Fruit fly (Drosophila melanogaster) whole organism, embryonic: Measurements from ENCODE around the gene Tbcd.

ENCODE experiments used
- CG1024 ChIP-seq: fragments of 200-800 bp; sonication (Bioruptor generic); IDR thresholded peaks from 2 replicates; pipeline ENCODE4 v1.3.6; 2022; ENCODE audit warnings: missing biosample characterization, missing genetic modification characterization
- CG10431 ChIP-seq: fragments of 200-800 bp; sonication (Bioruptor generic); optimal IDR thresholded peaks from 3 replicates; lab custom pipeline; 2018; ENCODE audit warnings: missing biosample characterization, mild to moderate bottlenecking, missing genetic modification characterization
- CG11398 ChIP-seq: fragments of 200-800 bp; sonication (Bioruptor generic); optimal IDR thresholded peaks from 2 replicates; lab custom pipeline; 2016; ENCODE audit warnings: missing biosample characterization, missing genetic modification characterization
- CG12299 ChIP-seq: fragments of 200-800 bp; sonication (Bioruptor generic); optimal IDR thresholded peaks from 2 replicates; lab custom pipeline; 2018; ENCODE audit warnings: missing biosample characterization, mild to moderate bottlenecking, missing genetic modification characterization
- CG12769 ChIP-seq: fragments of 200-800 bp; sonication (Bioruptor generic); optimal IDR thresholded peaks from 2 replicates; lab custom pipeline; 2019; ENCODE audit warnings: missing biosample characterization, mild to moderate bottlenecking, missing genetic modification characterization, moderate library complexity
- CG13424 ChIP-seq: fragments of 200-800 bp; sonication (Bioruptor generic); optimal IDR thresholded peaks from 2 replicates; lab custom pipeline; 2019; ENCODE audit warnings: missing biosample characterization, mild to moderate bottlenecking, missing genetic modification characterization, moderate library complexity
- CG13624 ChIP-seq: fragments of 200-800 bp; sonication (Bioruptor generic); optimal IDR thresholded peaks from 2 replicates; lab custom pipeline; 2016; ENCODE audit warnings: missing biosample characterization, missing genetic modification characterization
- CG17912 ChIP-seq: fragments of 200-800 bp; sonication (Bioruptor generic); optimal IDR thresholded peaks from 2 replicates; lab custom pipeline; 2018; ENCODE audit warnings: missing biosample characterization, mild to moderate bottlenecking, missing genetic modification characterization
- CG2120 ChIP-seq: fragments of 200-800 bp; sonication (Bioruptor generic); optimal IDR thresholded peaks from 3 replicates; lab custom pipeline; 2016; ENCODE audit warnings: missing biosample characterization, missing genetic modification characterization
- CG2678 ChIP-seq: fragments of 200-800 bp; sonication (Bioruptor generic); optimal IDR thresholded peaks from 3 replicates; lab custom pipeline; 2019; ENCODE audit warnings: missing biosample characterization, mild to moderate bottlenecking, missing genetic modification characterization, moderate library complexity
- CG2875 ChIP-seq: fragments of 200-800 bp; sonication (Bioruptor generic); optimal IDR thresholded peaks from 2 replicates; lab custom pipeline; 2017; ENCODE audit warnings: missing biosample characterization, mild to moderate bottlenecking, missing genetic modification characterization, missing genetic modification reagents
- CG3163 ChIP-seq: fragments of 200-800 bp; sonication (Bioruptor generic); optimal IDR thresholded peaks from 3 replicates; lab custom pipeline; 2016; ENCODE audit warnings: missing biosample characterization, missing genetic modification characterization
- CG34422 ChIP-seq: fragments of 200-800 bp; sonication (Bioruptor generic); IDR thresholded peaks from 3 replicates; pipeline ENCODE4 v1.3.6; 2022; ENCODE audit warnings: missing biosample characterization, missing genetic modification characterization
- CG3995 ChIP-seq: fragments of 200-800 bp; sonication (Bioruptor generic); optimal IDR thresholded peaks from 3 replicates; lab custom pipeline; 2016; ENCODE audit warnings: missing biosample characterization, missing genetic modification characterization
- CG6272 ChIP-seq: fragments of 200-800 bp; sonication (Bioruptor generic); IDR thresholded peaks from 2 replicates; pipeline ENCODE4 v1.3.6; 2022; ENCODE audit warnings: missing biosample characterization, missing genetic modification characterization
- CG6813 ChIP-seq: fragments of 200-800 bp; sonication (Bioruptor generic); optimal IDR thresholded peaks from 2 replicates; lab custom pipeline; 2017; ENCODE audit warnings: missing biosample characterization, missing genetic modification characterization, mild to moderate bottlenecking, moderate library complexity, missing genetic modification reagents
- CG8281 ChIP-seq: fragments of 200-800 bp; sonication (Bioruptor generic); optimal IDR thresholded peaks from 2 replicates; lab custom pipeline; 2018; ENCODE audit warnings: missing biosample characterization, mild to moderate bottlenecking, missing genetic modification characterization, moderate library complexity
- CG8765 ChIP-seq: fragments of 200-800 bp; sonication (Bioruptor generic); IDR thresholded peaks from 2 replicates; pipeline ENCODE4 v1.3.6; 2022; ENCODE audit warnings: missing biosample characterization, missing genetic modification characterization
- CTCF ChIP-seq: fragments of 200-800 bp; sonication (Bioruptor generic); optimal IDR thresholded peaks from 2 replicates; lab custom pipeline; 2017; ENCODE audit warnings: missing biosample characterization, mild to moderate bottlenecking, missing genetic modification characterization, moderate library complexity
- Dad ChIP-seq: fragments of 200-800 bp; sonication (Bioruptor generic); optimal IDR thresholded peaks from 3 replicates; lab custom pipeline; 2016; ENCODE audit warnings: missing biosample characterization, missing genetic modification characterization
- Dip3 ChIP-seq: fragments of 200-800 bp; sonication (Bioruptor generic); optimal IDR thresholded peaks from 3 replicates; lab custom pipeline; 2016; ENCODE audit warnings: missing biosample characterization, missing genetic modification characterization
- Eip74EF ChIP-seq, 2 experiments: fragments of 200-800 bp in 1 of 2; fragments of >200 bp in 1 of 2; sonication (Bioruptor generic) in 1 of 2; optimal IDR thresholded peaks; 2 replicates each; lab custom pipeline; 2017 to 2019; ENCODE audit warnings: missing biosample characterization in 2 of 2, missing genetic modification characterization in 2 of 2, mild to moderate bottlenecking in 1 of 2, moderate library complexity in 1 of 2
- Elba2 ChIP-seq: fragments of 200-800 bp; sonication (Bioruptor generic); optimal IDR thresholded peaks from 3 replicates; lab custom pipeline; 2016; ENCODE audit warnings: missing biosample characterization, missing genetic modification characterization
- Gsc ChIP-seq: fragments of 200-800 bp; sonication (Bioruptor generic); IDR thresholded peaks from 2 replicates; pipeline ENCODE4 v1.3.6; 2022; ENCODE audit warnings: missing biosample characterization, missing genetic modification characterization
- HLHmδ ChIP-seq: fragments of 200-800 bp; sonication (Bioruptor generic); optimal IDR thresholded peaks from 2 replicates; lab custom pipeline; 2018; ENCODE audit warnings: missing biosample characterization, mild to moderate bottlenecking, missing genetic modification characterization, moderate library complexity
- Hmr ChIP-seq: fragments of 200-800 bp; sonication (Bioruptor generic); optimal IDR thresholded peaks from 3 replicates; lab custom pipeline; 2017; ENCODE audit warnings: mild to moderate bottlenecking, missing biosample characterization, missing genetic modification reagents, missing genetic modification characterization
- Hsf ChIP-seq: fragments of 200-800 bp; sonication (Bioruptor generic); optimal IDR thresholded peaks from 3 replicates; lab custom pipeline; 2016; ENCODE audit warnings: missing biosample characterization, missing genetic modification characterization
- Lhr ChIP-seq: fragments of 200-800 bp; sonication (Bioruptor generic); optimal IDR thresholded peaks from 3 replicates; lab custom pipeline; 2017; ENCODE audit warnings: mild to moderate bottlenecking, missing biosample characterization, missing genetic modification reagents, missing genetic modification characterization
- Myb ChIP-seq: fragments of 200-800 bp; sonication (Bioruptor generic); optimal IDR thresholded peaks from 2 replicates; lab custom pipeline; 2016; ENCODE audit warnings: missing biosample characterization, missing genetic modification characterization
- Opbp ChIP-seq: fragments of 200-800 bp; sonication (Bioruptor generic); IDR thresholded peaks from 3 replicates; pipeline ENCODE4 v1.3.6; 2022; ENCODE audit warnings: missing biosample characterization, missing genetic modification characterization; ENCODE audit not compliant: partially characterized antibody
- Ravus ChIP-seq: fragments of 200-800 bp; sonication (Bioruptor generic); IDR thresholded peaks from 2 replicates; pipeline ENCODE4 v1.3.6; 2022; ENCODE audit warnings: missing biosample characterization, missing genetic modification characterization
- Side ChIP-seq: fragments of 200-800 bp; sonication (Bioruptor generic); optimal IDR thresholded peaks from 2 replicates; lab custom pipeline; 2016; ENCODE audit warnings: missing biosample characterization, missing genetic modification characterization
- Sry-β ChIP-seq: fragments of 200-800 bp; sonication (Bioruptor generic); optimal IDR thresholded peaks from 2 replicates; lab custom pipeline; 2018; ENCODE audit warnings: missing biosample characterization, mild to moderate bottlenecking, missing genetic modification characterization, moderate library complexity
- ase ChIP-seq: fragments of 200-800 bp; sonication (Bioruptor generic); IDR thresholded peaks from 3 replicates; pipeline ENCODE4 v1.3.6; 2022; ENCODE audit warnings: missing biosample characterization, missing genetic modification characterization
- cg ChIP-seq: fragments of 200-800 bp; sonication (Bioruptor generic); optimal IDR thresholded peaks from 3 replicates; lab custom pipeline; 2019; ENCODE audit warnings: missing biosample characterization, mild to moderate bottlenecking, missing genetic modification characterization, moderate library complexity
- corto ChIP-seq: fragments of 200-800 bp; sonication (Bioruptor generic); optimal IDR thresholded peaks from 2 replicates; lab custom pipeline; 2016; ENCODE audit warnings: missing biosample characterization, mild to moderate bottlenecking, missing genetic modification characterization, moderate library complexity
- dm ChIP-seq: fragments of 200-800 bp; sonication (Bioruptor generic); optimal IDR thresholded peaks from 3 replicates; lab custom pipeline; 2016; ENCODE audit warnings: missing biosample characterization, missing genetic modification characterization
- dmrt99B ChIP-seq: fragments of 200-800 bp; sonication (Bioruptor generic); optimal IDR thresholded peaks from 2 replicates; lab custom pipeline; 2018; ENCODE audit warnings: missing biosample characterization, mild to moderate bottlenecking, missing genetic modification characterization, moderate library complexity
- ems ChIP-seq: fragments of 200-800 bp; sonication (Bioruptor generic); optimal IDR thresholded peaks from 3 replicates; lab custom pipeline; 2016; ENCODE audit warnings: missing biosample characterization, missing genetic modification characterization
- eyg ChIP-seq: fragments of 200-800 bp; sonication (Bioruptor generic); optimal IDR thresholded peaks from 3 replicates; lab custom pipeline; 2016; ENCODE audit warnings: missing biosample characterization, missing genetic modification characterization
- gcm ChIP-seq: fragments of 200-800 bp; sonication (Bioruptor generic); optimal IDR thresholded peaks from 2 replicates; lab custom pipeline; 2019; ENCODE audit warnings: missing biosample characterization, mild to moderate bottlenecking, missing genetic modification characterization, moderate library complexity
- h ChIP-seq: fragments of >200 bp; optimal IDR thresholded peaks from 2 replicates; lab custom pipeline; 2017
- hth ChIP-seq: fragments of >200 bp; optimal IDR thresholded peaks from 2 replicates; lab custom pipeline; 2017; ENCODE audit warnings: inconsistent platforms
- jigr1 ChIP-seq: fragments of 200-800 bp; sonication (Bioruptor generic); IDR thresholded peaks from 3 replicates; pipeline ENCODE4 v1.3.6; 2022; ENCODE audit warnings: missing biosample characterization, missing genetic modification characterization
- kay ChIP-seq: fragments of 200-800 bp; sonication (Bioruptor generic); optimal IDR thresholded peaks from 2 replicates; lab custom pipeline; 2016; ENCODE audit warnings: missing biosample characterization, missing genetic modification characterization
- lab ChIP-seq: fragments of 200-800 bp; sonication (Bioruptor generic); optimal IDR thresholded peaks from 3 replicates; lab custom pipeline; 2017; ENCODE audit warnings: missing biosample characterization, missing genetic modification characterization, mild to moderate bottlenecking, moderate library complexity, missing genetic modification reagents
- odd ChIP-seq: fragments of 200-800 bp; sonication (Bioruptor generic); optimal IDR thresholded peaks from 2 replicates; lab custom pipeline; 2017; ENCODE audit warnings: missing biosample characterization, mild to moderate bottlenecking, missing genetic modification characterization
- scrt ChIP-seq: fragments of 200-800 bp; sonication (Bioruptor generic); optimal IDR thresholded peaks from 2 replicates; lab custom pipeline; 2018; ENCODE audit warnings: missing biosample characterization, mild to moderate bottlenecking, missing genetic modification characterization, moderate library complexity
- tgo ChIP-seq: fragments of 200-800 bp; sonication (Bioruptor generic); IDR thresholded peaks from 3 replicates; pipeline ENCODE4 v1.3.6; 2022; ENCODE audit warnings: missing biosample characterization, missing genetic modification characterization
- unpg ChIP-seq: fragments of 200-800 bp; sonication (Bioruptor generic); optimal IDR thresholded peaks from 3 replicates; lab custom pipeline; 2018; ENCODE audit warnings: missing biosample characterization, mild to moderate bottlenecking, missing genetic modification characterization, moderate library complexity
- vfl ChIP-seq: fragments of 200-800 bp; sonication (Bioruptor generic); optimal IDR thresholded peaks from 2 replicates; lab custom pipeline; 2016; ENCODE audit warnings: missing biosample characterization, missing genetic modification characterization
- yki ChIP-seq: fragments of >200 bp; optimal IDR thresholded peaks from 3 replicates; lab custom pipeline; 2018

Gene Tbcd

DNA sequence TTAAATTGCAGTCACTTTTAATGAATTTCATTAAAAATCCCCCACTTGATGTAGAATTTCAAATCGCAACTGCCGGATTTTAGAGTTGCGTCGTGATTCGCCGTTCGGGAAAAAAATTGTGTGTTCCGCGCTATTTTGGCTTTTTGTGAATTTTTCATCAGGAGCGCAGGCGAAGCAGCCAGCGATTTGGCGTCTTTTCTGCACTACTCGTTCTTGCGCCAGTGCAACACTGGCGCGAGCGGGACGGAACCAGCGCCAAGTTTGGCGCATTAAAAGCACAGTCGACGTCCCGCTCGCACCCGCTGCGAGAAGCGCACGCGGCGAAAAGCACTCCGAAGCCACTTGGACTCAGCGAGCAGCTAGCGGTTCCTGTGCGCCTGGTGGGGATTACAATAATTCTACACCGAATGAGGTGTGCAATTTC, 46.1 kb downstream of the Tbcd start (continued):
- TF ChIP-seq corto (GFP tag; lab: Kevin White, UChicago) (no peak), Sry-β (GFP tag; lab: Kevin White, UChicago) (peak; percentile 69), CG6813 (peak; percentile 57), Eip74EF (GFP tag; optimal IDR thresholded peaks at IDR 0.05; lab: Kevin White, UChicago) (peak in 1 of 2 experiments; percentile 82), CG34422 (GFP tag; lab: Robert Waterston, UW) (no peak), Dip3 (no peak), CG1024 (GFP tag; lab: Robert Waterston, UW) (no peak), CG12769 (tag; lab: Kevin White, UChicago) (peak; percentile 79), eyg (GFP tag; lab: Kevin White, UChicago) (no peak), dmrt99B (tag; lab: Kevin White, UChicago) (peak; percentile 48), unpg (GFP tag; lab: Kevin White, UChicago) (peak; percentile 25), Opbp (GFP tag; lab: Robert Waterston, UW) (no peak), CG3163 (peak; percentile 35), gcm (peak; percentile 62), ems (GFP tag; lab: Kevin White, UChicago) (peak; percentile 37), jigr1 (GFP tag; lab: Robert Waterston, UW) (no peak), kay (GFP tag; lab: Kevin White, UChicago) (peak; percentile 18), vfl (GFP tag; lab: Kevin White, UChicago) (peak; percentile 26), Hmr (GFP tag; lab: Kevin White, UChicago) (peak; percentile 97), CG17912 (peak; percentile 84), Side (GFP tag; lab: Kevin White, UChicago) (peak; percentile 58), lab (GFP tag; lab: Kevin White, UChicago) (peak; percentile 76), CTCF (GFP tag; lab: Kevin White, UChicago) (peak; percentile 44), HLHmδ (GFP tag; lab: Kevin White, UChicago) (no peak), CG2678 (tag; lab: Kevin White, UChicago) (peak; percentile 50), CG13424 (tag; lab: Kevin White, UChicago) (peak; percentile 5), dm (peak; percentile 83), Dad (GFP tag; lab: Kevin White, UChicago) (peak; percentile 47), Gsc (no peak), tgo (GFP tag; lab: Robert Waterston, UW) (no peak), odd (GFP tag; lab: Kevin White, UChicago) (peak; percentile 2), CG11398 (GFP tag; lab: Kevin White, UChicago) (peak; percentile 29), yki (lab: Kevin White, UChicago) (no peak), CG8281 (tag; lab: Kevin White, UChicago) (peak; percentile 12), cg (GFP tag; lab: Kevin White, UChicago) (peak; percentile 38), CG10431 (GFP tag; lab: Kevin White, UChicago) (peak; percentile 42), hth (lab: Kevin White, UChicago) (no peak), Hsf (GFP tag; lab: Kevin White, UChicago) (peak; percentile 9), CG12299 (tag; lab: Kevin White, UChicago) (peak; percentile 22), h (lab: Kevin White, UChicago) (no peak), Myb (GFP tag; lab: Kevin White, UChicago) (peak; percentile 98), CG8765 (no peak), Ravus (GFP tag; lab: Robert Waterston, UW) (no peak), CG6272 (GFP tag; lab: Robert Waterston, UW) (peak; percentile 51), CG3995 (GFP tag; lab: Kevin White, UChicago) (peak; percentile 89), scrt (GFP tag; lab: Kevin White, UChicago) (peak; percentile 37), CG2875 (peak; percentile 40), ase (no peak), CG13624 (GFP tag; lab: Kevin White, UChicago) (peak; percentile 75), CG2120 (GFP tag; lab: Kevin White, UChicago) (peak; percentile 26), Elba2 (GFP tag; lab: Kevin White, UChicago) (no peak), Lhr (peak; percentile 100)
